Fruit fly (Drosophila melanogaster): ENCODE measurements around the gene eIF3f1.

The eIF3f1 gene

DNA sequence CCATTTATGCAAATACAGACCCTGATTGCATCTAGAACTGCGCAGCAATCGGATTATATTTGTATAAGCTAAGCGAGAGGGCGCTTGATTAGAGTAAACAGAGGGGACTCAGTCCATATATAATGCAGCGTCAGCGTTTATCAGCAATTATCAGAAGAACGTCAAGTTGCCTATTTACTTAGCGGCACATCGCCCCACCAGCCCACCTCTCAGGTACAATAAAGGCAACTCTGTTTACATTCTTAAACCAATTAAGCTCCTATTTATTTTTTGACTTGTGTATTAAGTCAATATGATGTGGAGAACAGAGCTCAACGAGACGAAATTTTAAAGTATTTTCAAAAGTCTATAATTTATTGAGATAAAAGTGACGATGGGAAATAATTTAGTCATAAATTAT lies 49.0 kb downstream of the eIF3f1 start (continued):
- TF ChIP-seq CoRest (tag; optimal IDR thresholded peaks at IDR 0.05), result no peak
- TF ChIP-seq schlank (tag; optimal IDR thresholded peaks at IDR 0.05), result peak; percentile 75
- peak; percentile 96 for TF ChIP-seq kni (GFP tag; optimal IDR thresholded peaks at IDR 0.05)
- peak; percentile 31 for TF ChIP-seq kah (GFP tag; optimal IDR thresholded peaks at IDR 0.05)
- peak; percentile 92 for TF ChIP-seq CG18764 (GFP tag; optimal IDR thresholded peaks at IDR 0.05)
- no peak for TF ChIP-seq CG14860 (GFP tag; IDR thresholded peaks at IDR 0.05; ENCODE audit: partially characterized antibody)
- no peak for TF ChIP-seq CG12769 (tag; optimal IDR thresholded peaks at IDR 0.05)
- TF ChIP-seq chm (GFP tag; IDR thresholded peaks at IDR 0.05), result peak; percentile 56
- no peak for TF ChIP-seq CG3847 (GFP tag; IDR thresholded peaks at IDR 0.05)
- no peak for TF ChIP-seq MESR4 (GFP tag; optimal IDR thresholded peaks at IDR 0.05)
- no peak for TF ChIP-seq CG12391 (tag; optimal IDR thresholded peaks at IDR 0.05)
- peak; percentile 32 for TF ChIP-seq CHES-1-like (GFP tag; optimal IDR thresholded peaks at IDR 0.05)
- peak; percentile 83 for TF ChIP-seq CG14965 (GFP tag; optimal IDR thresholded peaks at IDR 0.05; ENCODE audit: borderline replicate concordance)
- TF ChIP-seq BtbVII (GFP tag; optimal IDR thresholded peaks at IDR 0.05), result peak; percentile 92
- TF ChIP-seq CG12299 (tag; optimal IDR thresholded peaks at IDR 0.05), result peak; percentile 67
- TF ChIP-seq bigmax (GFP tag; optimal IDR thresholded peaks at IDR 0.05), result peak; percentile 26
- TF ChIP-seq disco-r (GFP tag; optimal IDR thresholded peaks at IDR 0.05), result peak; percentile 62
- no peak for TF ChIP-seq CG2889 (GFP tag; IDR thresholded peaks at IDR 0.05)
- TF ChIP-seq CG12071 (GFP tag; optimal IDR thresholded peaks at IDR 0.05), result peak; percentile 90
- TF ChIP-seq Asciz (GFP tag; optimal IDR thresholded peaks at IDR 0.05), result peak; percentile 97
- TF ChIP-seq CG11695 (GFP tag; IDR thresholded peaks at IDR 0.05), result peak; percentile 85
- peak; percentile 68; the same call in 2 of the 3 replicates for TF ChIP-seq H15 (GFP tag; IDR thresholded peaks at IDR 0.05)
- peak; percentile 67 for TF ChIP-seq cwo (GFP tag; optimal IDR thresholded peaks at IDR 0.05)
- peak; percentile 92 for TF ChIP-seq Sox100B (GFP tag; optimal IDR thresholded peaks at IDR 0.05)
- TF ChIP-seq Dref (GFP tag; IDR thresholded peaks at IDR 0.05), result no peak
- no peak for TF ChIP-seq CG7357 (GFP tag; IDR thresholded peaks at IDR 0.05)
- TF ChIP-seq bbx (GFP tag; IDR thresholded peaks at IDR 0.05; ENCODE audit: partially characterized antibody), result no peak
- TF ChIP-seq Aef1 (GFP tag; IDR thresholded peaks at IDR 0.05), result peak; percentile 18; the same call in 1 of the 3 replicates
- TF ChIP-seq CG12744 (GFP tag; optimal IDR thresholded peaks at IDR 0.05), result no peak
- TF ChIP-seq D19A (tag; optimal IDR thresholded peaks at IDR 0.05), result peak; percentile 80
- peak; percentile 88 for TF ChIP-seq CG1647 (GFP tag; optimal IDR thresholded peaks at IDR 0.05)
- TF ChIP-seq CrebB (tag; optimal IDR thresholded peaks at IDR 0.05), result no peak
- TF ChIP-seq CG11398 (GFP tag; optimal IDR thresholded peaks at IDR 0.05), result peak; percentile 35
- no peak for TF ChIP-seq dan (GFP tag; IDR thresholded peaks at IDR 0.05)
- peak; percentile 60 for TF ChIP-seq CG10274 (GFP tag; optimal IDR thresholded peaks at IDR 0.05)
- TF ChIP-seq ap (GFP tag; IDR thresholded peaks at IDR 0.05), result no peak
- peak; percentile 87 for TF ChIP-seq CG18476 (GFP tag; optimal IDR thresholded peaks at IDR 0.05)
- TF ChIP-seq Bteb2 (GFP tag; optimal IDR thresholded peaks at IDR 0.05), result no peak
- no peak for TF ChIP-seq tll (GFP tag; optimal IDR thresholded peaks at IDR 0.05)
- peak; percentile 67 for TF ChIP-seq CG17568 (GFP tag; optimal IDR thresholded peaks at IDR 0.05)
- TF ChIP-seq br (optimal IDR thresholded peaks at IDR 0.05), result no peak
- no peak for TF ChIP-seq CG16813 (GFP tag; IDR thresholded peaks at IDR 0.05; ENCODE audit: partially characterized antibody)
- TF ChIP-seq Doc2 (GFP tag; IDR thresholded peaks at IDR 0.05), result no peak
- TF ChIP-seq Lim3 (GFP tag; IDR thresholded peaks at IDR 0.05), result no peak
- TF ChIP-seq crp (GFP tag; optimal IDR thresholded peaks at IDR 0.05), result no peak
- no peak for TF ChIP-seq zf30C (GFP tag; optimal IDR thresholded peaks at IDR 0.05)
- TF ChIP-seq CG10565 (GFP tag; optimal IDR thresholded peaks at IDR 0.05), result peak; percentile 63
- TF ChIP-seq NK7.1 (GFP tag; optimal IDR thresholded peaks at IDR 0.05), result peak; percentile 90
- peak; percentile 24; the same call in 1 of the 2 replicates for TF ChIP-seq lmd (GFP tag; IDR thresholded peaks at IDR 0.05)
- TF ChIP-seq sr (GFP tag; IDR thresholded peaks at IDR 0.05), result peak; percentile 72
- no peak for TF ChIP-seq vnd (GFP tag; IDR thresholded peaks at IDR 0.05; ENCODE audit: partially characterized antibody)

All from whole organism, embryonic.